Worm (Caenorhabditis elegans) whole organism, mixed stage, embryonic: ENCODE data around the gene F01F1.11.

Experiments
- elt-1 ChIP-seq: sonication (generic microtip); optimal IDR thresholded peaks from 2 replicates; lab custom pipeline; 2017; ENCODE audit warnings: missing genetic modification characterization, mild to moderate bottlenecking, missing compliant biosample characterization, antibody characterized with exemption, moderate library complexity, borderline replicate concordance; ENCODE audit not compliant: insufficient read depth
- hlh-1 ChIP-seq: fragments of 150-350 bp; optimal IDR thresholded peaks from 2 replicates; lab custom pipeline; 2014; ENCODE audit warnings: missing biosample characterization, missing genetic modification reagents, missing genetic modification characterization
- mab-5 ChIP-seq: fragments of 150-350 bp; optimal IDR thresholded peaks from 2 replicates; lab custom pipeline; 2014; ENCODE audit warnings: missing biosample characterization, missing genetic modification characterization

DNA sequence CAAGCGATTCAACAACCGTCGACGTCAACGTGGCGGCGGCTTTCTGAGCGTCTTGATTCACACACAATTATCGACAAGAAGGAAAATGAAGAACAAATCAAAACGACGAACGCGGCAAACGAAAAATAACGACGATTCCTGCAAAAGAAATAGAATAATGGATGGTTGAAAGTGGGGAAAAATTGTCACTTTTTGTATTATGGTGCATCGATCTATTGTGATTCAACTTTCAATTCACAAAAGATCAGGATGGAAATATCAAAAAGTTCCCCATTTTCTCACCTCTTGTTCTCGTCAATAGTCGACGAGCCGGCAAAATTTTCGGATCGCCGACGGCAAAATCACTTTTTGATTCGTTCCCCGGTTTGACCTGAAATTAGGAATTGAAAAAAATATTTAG, 38.3 kb downstream of the F01F1.11 start, which contains the start of the genes R12B2.13 and mdt-15:
- TF ChIP-seq elt-1 (tag; lab: Kevin White, UChicago) (no peak), mab-5 (tag; lab: Kevin White, UChicago) (no peak), hlh-1 (tag; lab: Kevin White, UChicago) (no peak)
